Worm (Caenorhabditis elegans) whole organism, mixed stage, embryonic: ENCODE measurements around the gene F26F2.5.

Source experiments
- M03D4.4 ChIP-seq: sonication (generic microtip); optimal IDR thresholded peaks from 2 replicates; lab custom pipeline; 2017; ENCODE audit warnings: mild to moderate bottlenecking, missing genetic modification characterization, missing compliant biosample characterization
- bed-3 ChIP-seq: fragments of 200-800 bp; sonication (Bioruptor generic); optimal IDR thresholded peaks from 3 replicates; lab custom pipeline; 2018; ENCODE audit warnings: mild to moderate bottlenecking, missing genetic modification characterization, moderate library complexity, missing compliant biosample characterization
- blmp-1 ChIP-seq: fragments of 150-350 bp; optimal IDR thresholded peaks from 2 replicates; lab custom pipeline; 2014; ENCODE audit warnings: missing biosample characterization, missing genetic modification characterization
- ceh-39 ChIP-seq: fragments of 150-350 bp; optimal IDR thresholded peaks from 2 replicates; lab custom pipeline; 2014; ENCODE audit warnings: missing biosample characterization, missing genetic modification characterization
- ceh-43 ChIP-seq: fragments of 200-800 bp; sonication (Bioruptor generic); optimal IDR thresholded peaks from 2 replicates; lab custom pipeline; 2018; ENCODE audit warnings: mild to moderate bottlenecking, missing genetic modification characterization, moderate library complexity, missing compliant biosample characterization
- ceh-83 ChIP-seq: fragments of 200-800 bp; sonication (Bioruptor generic); optimal IDR thresholded peaks from 2 replicates; lab custom pipeline; 2018; ENCODE audit warnings: mild to moderate bottlenecking, missing genetic modification characterization, missing compliant biosample characterization
- ces-1 ChIP-seq: fragments of 150-350 bp; optimal IDR thresholded peaks from 2 replicates; lab custom pipeline; 2014; ENCODE audit warnings: missing biosample characterization, missing genetic modification reagents, missing genetic modification characterization
- cnd-1 ChIP-seq: fragments of 200-800 bp; sonication (Bioruptor generic); optimal IDR thresholded peaks from 2 replicates; lab custom pipeline; 2018; ENCODE audit warnings: mild to moderate bottlenecking, missing genetic modification characterization, missing compliant biosample characterization
- drap-1 ChIP-seq: fragments of 200-800 bp; sonication (Bioruptor generic); optimal IDR thresholded peaks from 3 replicates; lab custom pipeline; 2018; ENCODE audit warnings: mild to moderate bottlenecking, missing genetic modification characterization, missing compliant biosample characterization
- elt-1 ChIP-seq: sonication (generic microtip); optimal IDR thresholded peaks from 2 replicates; lab custom pipeline; 2017; ENCODE audit warnings: missing genetic modification characterization, mild to moderate bottlenecking, missing compliant biosample characterization, antibody characterized with exemption, moderate library complexity, borderline replicate concordance; ENCODE audit not compliant: insufficient read depth
- elt-3 ChIP-seq: fragments of 150-350 bp; optimal IDR thresholded peaks from 2 replicates; lab custom pipeline; 2014; ENCODE audit warnings: missing biosample characterization, missing genetic modification characterization
- flh-1 ChIP-seq: fragments of 200-800 bp; sonication (Bioruptor generic); optimal IDR thresholded peaks from 2 replicates; lab custom pipeline; 2018; ENCODE audit warnings: mild to moderate bottlenecking, missing genetic modification characterization, moderate library complexity, missing compliant biosample characterization
- ham-2 ChIP-seq: fragments of 200-800 bp; sonication (Bioruptor generic); optimal IDR thresholded peaks from 2 replicates; lab custom pipeline; 2018; ENCODE audit warnings: mild to moderate bottlenecking, missing genetic modification characterization, missing compliant biosample characterization
- hlh-1 ChIP-seq: fragments of 150-350 bp; optimal IDR thresholded peaks from 2 replicates; lab custom pipeline; 2014; ENCODE audit warnings: missing biosample characterization, missing genetic modification reagents, missing genetic modification characterization
- lin-13 ChIP-seq: fragments of 150-350 bp; optimal IDR thresholded peaks from 2 replicates; lab custom pipeline; 2014; ENCODE audit warnings: missing biosample characterization, missing genetic modification characterization
- lin-32 ChIP-seq: fragments of 200-800 bp; sonication (Bioruptor generic); optimal IDR thresholded peaks from 2 replicates; lab custom pipeline; 2018; ENCODE audit warnings: mild to moderate bottlenecking, missing genetic modification characterization, missing compliant biosample characterization
- lsy-2 ChIP-seq: fragments of 150-350 bp; optimal IDR thresholded peaks from 2 replicates; lab custom pipeline; 2014; ENCODE audit warnings: missing biosample characterization, missing genetic modification characterization
- mab-5 ChIP-seq: fragments of 150-350 bp; optimal IDR thresholded peaks from 2 replicates; lab custom pipeline; 2014; ENCODE audit warnings: missing biosample characterization, missing genetic modification characterization
- mep-1 ChIP-seq: fragments of 150-350 bp; optimal IDR thresholded peaks from 2 replicates; lab custom pipeline; 2017; ENCODE audit warnings: missing biosample characterization, missing genetic modification reagents, missing genetic modification characterization, inconsistent platforms
- mls-2 ChIP-seq: sonication (generic microtip); optimal IDR thresholded peaks from 2 replicates; lab custom pipeline; 2016; ENCODE audit warnings: mild to moderate bottlenecking, missing genetic modification characterization, moderate library complexity, missing compliant biosample characterization
- nhr-12 ChIP-seq: fragments of 150-350 bp; optimal IDR thresholded peaks from 2 replicates; lab custom pipeline; 2014; ENCODE audit warnings: missing biosample characterization, missing genetic modification characterization
- nhr-2 ChIP-seq: fragments of 150-350 bp; optimal IDR thresholded peaks from 2 replicates; lab custom pipeline; 2014; ENCODE audit warnings: missing biosample characterization, missing genetic modification characterization
- nhr-237 ChIP-seq: fragments of 150-350 bp; optimal IDR thresholded peaks from 2 replicates; lab custom pipeline; 2014; ENCODE audit warnings: missing biosample characterization, missing genetic modification characterization
- nhr-28 ChIP-seq: fragments of 150-350 bp; optimal IDR thresholded peaks from 2 replicates; lab custom pipeline; 2014; ENCODE audit warnings: missing biosample characterization, missing genetic modification characterization
- nhr-76 ChIP-seq: sonication (generic microtip); optimal IDR thresholded peaks from 2 replicates; lab custom pipeline; 2017; ENCODE audit warnings: missing biosample characterization, missing genetic modification characterization
- pha-4 ChIP-seq: fragments of 150-350 bp; optimal IDR thresholded peaks from 2 replicates; lab custom pipeline; 2018; ENCODE audit warnings: missing biosample characterization, missing genetic modification reagents, missing genetic modification characterization
- sem-2 ChIP-seq: fragments of 200-800 bp; sonication (Bioruptor generic); optimal IDR thresholded peaks from 2 replicates; lab custom pipeline; 2018; ENCODE audit warnings: mild to moderate bottlenecking, missing genetic modification characterization, missing compliant biosample characterization
- snpc-4 ChIP-seq: fragments of 150-350 bp; optimal IDR thresholded peaks from 2 replicates; lab custom pipeline; 2014; ENCODE audit warnings: missing biosample characterization, missing genetic modification characterization
- sptf-1 ChIP-seq: sonication (generic microtip); optimal IDR thresholded peaks from 2 replicates; lab custom pipeline; 2017; ENCODE audit warnings: mild to moderate bottlenecking, missing genetic modification characterization, moderate library complexity, missing compliant biosample characterization
- tbx-8 ChIP-seq: fragments of 200-800 bp; sonication (Bioruptor generic); optimal IDR thresholded peaks from 2 replicates; lab custom pipeline; 2018; ENCODE audit warnings: mild to moderate bottlenecking, missing genetic modification characterization, moderate library complexity, missing compliant biosample characterization
- unc-120 ChIP-seq: sonication (generic microtip); optimal IDR thresholded peaks from 2 replicates; lab custom pipeline; 2017; ENCODE audit warnings: missing genetic modification characterization, missing compliant biosample characterization; ENCODE audit not compliant: poor library complexity, severe bottlenecking
- unc-39 ChIP-seq: fragments of 150-350 bp; optimal IDR thresholded peaks from 2 replicates; lab custom pipeline; 2014; ENCODE audit warnings: missing biosample characterization, missing genetic modification characterization
- unc-62 ChIP-seq: fragments of 150-350 bp; optimal IDR thresholded peaks from 2 replicates; lab custom pipeline; 2014; ENCODE audit warnings: missing biosample characterization, missing genetic modification reagents, missing genetic modification characterization
- zip-8 ChIP-seq: fragments of 150-350 bp; optimal IDR thresholded peaks from 2 replicates; lab custom pipeline; 2014; ENCODE audit warnings: missing biosample characterization, missing genetic modification characterization
- ztf-11 ChIP-seq: fragments of 150-350 bp; optimal IDR thresholded peaks from 2 replicates; lab custom pipeline; 2014; ENCODE audit warnings: missing biosample characterization, missing genetic modification characterization

Gene F26F2.5

DNA sequence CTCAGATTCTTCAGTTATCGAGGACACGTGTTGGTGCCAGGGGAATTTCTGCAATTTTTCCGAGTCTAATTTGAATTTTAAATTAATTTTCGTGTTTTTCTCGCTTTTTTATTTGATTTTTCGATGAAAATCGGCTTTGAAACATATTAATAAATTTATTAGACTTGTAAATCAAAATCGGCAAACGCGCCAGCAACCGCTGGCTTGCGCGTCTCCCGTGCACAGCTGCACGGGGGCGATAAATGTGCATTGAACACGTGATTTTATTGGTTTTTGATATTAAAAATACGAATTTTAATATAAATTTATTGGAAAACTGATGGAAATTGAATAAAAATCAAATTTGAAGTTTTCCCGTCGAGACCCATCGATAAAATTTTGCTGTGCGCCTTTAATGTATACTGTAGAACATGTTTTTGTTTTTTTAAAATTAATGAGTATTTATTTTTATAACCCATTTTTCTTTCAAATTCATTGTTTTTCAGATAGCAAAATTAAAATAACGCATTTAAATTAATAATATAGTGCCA lies 7.1 kb downstream of the F26F2.5 start, which contains the start of gene F26F2.7:
F26F2.7 (plus strand) TSS at position 480 of the 530 bp plus-strand sequence.
- TF ChIP-seq sem-2 (GFP tag; lab: Kevin White, UChicago) (no peak), lsy-2 (tag; lab: Kevin White, UChicago) (peak; percentile 57), nhr-28 (tag; lab: Kevin White, UChicago) (no peak), unc-62 (GFP tag; lab: Kevin White, UChicago) (no peak), snpc-4 (tag; lab: Kevin White, UChicago) (no peak), flh-1 (GFP tag; lab: Kevin White, UChicago) (no peak), bed-3 (GFP tag; lab: Kevin White, UChicago) (no peak), ceh-39 (tag; lab: Kevin White, UChicago) (peak; percentile 12), mab-5 (tag; lab: Kevin White, UChicago) (peak; percentile 45), unc-39 (tag; lab: Kevin White, UChicago) (no peak), zip-8 (no peak), elt-1 (tag; lab: Kevin White, UChicago) (no peak), lin-32 (GFP tag; lab: Kevin White, UChicago) (peak; percentile 17), ceh-43 (GFP tag; lab: Kevin White, UChicago) (peak; percentile 34), ceh-83 (GFP tag; lab: Kevin White, UChicago) (peak; percentile 61), sptf-1 (tag; lab: Kevin White, UChicago) (peak; percentile 95), ham-2 (GFP tag; lab: Kevin White, UChicago) (no peak), ztf-11 (tag; lab: Kevin White, UChicago) (no peak), unc-120 (tag; lab: Kevin White, UChicago) (no peak), mls-2 (tag; lab: Kevin White, UChicago) (peak; percentile 67), elt-3 (tag; lab: Kevin White, UChicago) (no peak), lin-13 (tag; lab: Kevin White, UChicago) (peak; percentile 70), cnd-1 (tag; lab: Kevin White, UChicago) (peak; percentile 48), drap-1 (GFP tag; lab: Kevin White, UChicago) (peak; percentile 71), nhr-76 (tag; lab: Kevin White, UChicago) (no peak), nhr-12 (tag; lab: Kevin White, UChicago) (no peak), tbx-8 (GFP tag; lab: Kevin White, UChicago) (no peak), hlh-1 (tag; lab: Kevin White, UChicago) (peak; percentile 23), mep-1 (tag; lab: Kevin White, UChicago) (peak; percentile 74), blmp-1 (tag; lab: Kevin White, UChicago) (no peak), ces-1 (GFP tag; lab: Kevin White, UChicago) (peak; percentile 77), nhr-2 (tag; lab: Kevin White, UChicago) (no peak), M03D4.4 (tag; lab: Kevin White, UChicago) (peak; percentile 53), nhr-237 (tag; lab: Kevin White, UChicago) (no peak), pha-4 (tag; lab: Kevin White, UChicago) (peak; percentile 23)

ce11 chrV:20594746-20595145 lies 21.3 kb downstream of the F26F2.5 start, which contains the start of gene F26F2.10:
Gene F26F2.10, minus strand, starts transcription at chrV:20594846.
- no peak for TF ChIP-seq nhr-76 (tag; lab: Kevin White, UChicago)
- TF ChIP-seq blmp-1 (tag; lab: Kevin White, UChicago): no peak
- TF ChIP-seq flh-1 (GFP tag; lab: Kevin White, UChicago): no peak
- TF ChIP-seq lsy-2 (tag; lab: Kevin White, UChicago): no peak
- TF ChIP-seq zip-8: no peak
- TF ChIP-seq ztf-11 (tag; lab: Kevin White, UChicago): no peak
- no peak for TF ChIP-seq tbx-8 (GFP tag; lab: Kevin White, UChicago)
- no peak for TF ChIP-seq nhr-237 (tag; lab: Kevin White, UChicago)
- no peak for TF ChIP-seq snpc-4 (tag; lab: Kevin White, UChicago)
- no peak for TF ChIP-seq ham-2 (GFP tag; lab: Kevin White, UChicago)
- no peak for TF ChIP-seq sptf-1 (tag; lab: Kevin White, UChicago)
- no peak for TF ChIP-seq ces-1 (GFP tag; lab: Kevin White, UChicago)
- no peak for TF ChIP-seq elt-1 (tag; lab: Kevin White, UChicago)
- no peak for TF ChIP-seq lin-32 (GFP tag; lab: Kevin White, UChicago)
- TF ChIP-seq mls-2 (tag; lab: Kevin White, UChicago): no peak
- TF ChIP-seq mep-1 (tag; lab: Kevin White, UChicago): no peak
- no peak for TF ChIP-seq mab-5 (tag; lab: Kevin White, UChicago)
- TF ChIP-seq, all 35 proteins: peak for 0
